Worm (Caenorhabditis elegans): ENCODE data around the gene sqv-2.

- TF ChIP-seq W03F9.2 (tag; optimal IDR thresholded peaks at IDR 0.05), result no peak
- no peak for TF ChIP-seq him-1 (tag; optimal IDR thresholded peaks at IDR 0.05)
Observed at ce11 chrII:2881088-2881487, 13.1 kb downstream of the sqv-2 start.

Measured in whole organism, L4/young adult.